Worm (Caenorhabditis elegans): ENCODE data around the gene K12B6.11.

The K12B6.11 gene

DNA sequence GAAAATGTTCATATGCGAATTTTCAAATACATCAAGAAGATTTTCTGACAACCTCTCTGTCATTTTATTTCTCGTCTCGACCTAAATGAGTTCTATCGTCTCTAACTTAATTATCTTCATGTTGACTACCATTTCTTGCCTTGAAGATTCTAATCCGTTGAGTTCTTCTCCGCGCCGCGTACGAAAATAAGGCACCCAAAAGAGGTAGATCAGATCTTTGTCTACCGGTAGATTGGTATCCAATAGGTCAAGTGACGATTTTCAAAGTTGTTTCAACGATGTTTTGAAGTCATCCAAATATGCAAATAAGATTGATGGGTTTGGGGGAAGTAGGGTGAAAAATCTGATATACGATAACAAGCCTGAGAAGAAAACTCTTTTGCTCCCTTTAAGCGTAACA is 34.8 kb upstream of the K12B6.11 start:
- no peak for TF ChIP-seq F52B5.7 (tag; optimal IDR thresholded peaks at IDR 0.05)
- no peak for TF ChIP-seq atf-7 (tag; optimal IDR thresholded peaks at IDR 0.05)
- no peak for TF ChIP-seq tbx-9 (tag; optimal IDR thresholded peaks at IDR 0.05; ENCODE audit: borderline replicate concordance)
- no peak for TF ChIP-seq hlh-12 (tag; optimal IDR thresholded peaks at IDR 0.05)
- TF ChIP-seq madf-8 (GFP tag; conservative IDR thresholded peaks at IDR 0.05) = no peak
- TF ChIP-seq ceh-58 (GFP tag; IDR thresholded peaks at IDR 0.05) = no peak

DNA sequence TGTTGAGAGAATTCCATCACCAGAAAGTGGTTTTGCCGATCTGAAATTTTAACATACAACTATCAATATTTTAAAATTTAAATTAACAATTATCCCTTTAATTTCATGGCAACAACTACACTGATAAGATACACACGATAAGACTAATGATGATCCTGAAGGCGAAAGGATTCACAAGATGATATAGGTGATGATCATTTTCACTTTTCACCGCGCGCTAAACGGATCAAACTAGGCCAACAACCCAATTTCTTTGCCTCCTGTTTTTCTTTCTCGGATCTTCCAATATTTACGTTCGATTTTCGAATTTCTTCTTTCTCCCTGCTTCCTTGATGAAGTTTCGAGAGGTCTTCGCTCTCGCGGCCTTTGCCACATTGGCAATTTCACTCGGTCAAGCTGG is 29.6 kb upstream of the K12B6.11 start, which contains the start of gene K08B12.1:
Gene K08B12.1 (plus strand): TSS at position 229 of the 400 bp plus-strand sequence.
- TF ChIP-seq F52B5.7 (tag; optimal IDR thresholded peaks at IDR 0.05) = no peak
- TF ChIP-seq cebp-2 (GFP tag; IDR thresholded peaks at IDR 0.05) = 0 out of 2 replicates have a peak, but pooled peaks have one; percentile 49
- TF ChIP-seq F39B2.1 (GFP tag; IDR thresholded peaks at IDR 0.05) = no peak

DNA sequence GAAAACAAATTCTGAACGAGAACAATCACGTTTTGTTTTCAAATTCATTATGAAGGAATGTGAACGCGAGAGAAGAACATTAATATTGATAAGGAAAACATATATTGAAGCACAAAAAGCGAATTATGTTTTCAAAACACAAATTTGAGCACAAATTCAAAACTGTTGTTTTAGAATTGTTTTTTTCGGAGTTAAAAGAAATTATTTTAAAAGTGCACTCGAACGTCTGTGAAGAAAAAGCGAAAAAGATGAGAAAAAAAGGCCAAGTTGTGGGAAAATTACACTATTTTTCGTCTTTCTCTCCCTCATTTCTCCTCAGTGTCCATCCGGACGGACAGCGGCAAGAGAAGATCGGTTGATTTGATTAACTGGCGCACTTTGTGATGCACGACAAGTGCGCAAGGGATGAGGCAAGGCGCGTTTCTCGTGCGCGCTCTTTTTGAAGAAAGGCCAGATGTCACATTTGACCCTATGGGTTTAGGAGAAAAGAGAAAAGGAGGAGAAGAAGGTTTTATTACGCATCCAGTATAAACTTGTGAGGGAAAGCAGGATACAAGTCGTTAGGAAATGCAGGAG is 21.4 kb upstream of the K12B6.11 start, which contains the start of gene mrck-1:
Gene mrck-1 (minus strand): TSS at position 51 of the 576 bp plus-strand sequence.
- TF ChIP-seq lsl-1 (GFP tag; optimal IDR thresholded peaks at IDR 0.05) = peak; percentile 22
- no peak for TF ChIP-seq hsf-1 (GFP tag; IDR thresholded peaks at IDR 0.05)
- TF ChIP-seq hmg-1.2 (GFP tag; IDR thresholded peaks at IDR 0.05) = peak; percentile 67
- peak; percentile 57 for TF ChIP-seq tbp1 (GFP tag; optimal IDR thresholded peaks at IDR 0.05)
- TF ChIP-seq ZK185.1 (tag; optimal IDR thresholded peaks at IDR 0.05; ENCODE audit: poor library complexity, severe bottlenecking) = peak; percentile 81
- peak; percentile 97 for TF ChIP-seq ztf-18 (tag; optimal IDR thresholded peaks at IDR 0.05)
- peak; percentile 81 for TF ChIP-seq attf-5 (GFP tag; optimal IDR thresholded peaks at IDR 0.05)
- TF ChIP-seq egl-18 (GFP tag; IDR thresholded peaks at IDR 0.05) = peak; percentile 71; the same call in 1 of the 2 replicates
- TF ChIP-seq rec-8 (tag; optimal IDR thresholded peaks at IDR 0.05) = no peak
- peak; percentile 77 for TF ChIP-seq madf-6 (GFP tag; IDR thresholded peaks at IDR 0.05)
- TF ChIP-seq sptf-2 (GFP tag; optimal IDR thresholded peaks at IDR 0.05) = no peak
- TF ChIP-seq chd-7 (tag; optimal IDR thresholded peaks at IDR 0.05) = peak; percentile 80
- TF ChIP-seq nfya-1 (tag; optimal IDR thresholded peaks at IDR 0.05; ENCODE audit: borderline replicate concordance, insufficient read depth) = no peak
- TF ChIP-seq egl-44 (GFP tag; IDR thresholded peaks at IDR 0.05) = peak; percentile 80
- TF ChIP-seq F49E8.2 (tag; optimal IDR thresholded peaks at IDR 0.05; ENCODE audit: insufficient read depth) = no peak
- 0 out of 2 replicates have a peak, but pooled peaks have one; percentile 18 for TF ChIP-seq C17E4.6 (GFP tag; IDR thresholded peaks at IDR 0.05)
- no peak for TF ChIP-seq pha-4 (tag; optimal IDR thresholded peaks at IDR 0.05)
- peak; percentile 82 for TF ChIP-seq lin-54 (GFP tag; optimal IDR thresholded peaks at IDR 0.05)
- no peak for TF ChIP-seq F37B4.10 (GFP tag; IDR thresholded peaks at IDR 0.05)
- TF ChIP-seq gei-17 (GFP tag; optimal IDR thresholded peaks at IDR 0.05) = peak; percentile 36
- TF ChIP-seq ceh-40 (GFP tag; IDR thresholded peaks at IDR 0.05) = no peak
- peak; percentile 87 for TF ChIP-seq nhr-80 (tag; optimal IDR thresholded peaks at IDR 0.05)
- TF ChIP-seq ztf-26 (tag; optimal IDR thresholded peaks at IDR 0.05) = peak; percentile 74
- peak; percentile 72 for TF ChIP-seq snpc-4 (GFP tag; optimal IDR thresholded peaks at IDR 0.05)
- TF ChIP-seq snpc-4 (tag; optimal IDR thresholded peaks at IDR 0.05) = peak in 3 of 4 experiments; percentile 61 to 65 (median 64)
- peak; percentile 6 for TF ChIP-seq lsy-27 (tag; optimal IDR thresholded peaks at IDR 0.05; ENCODE audit: borderline replicate concordance, insufficient read depth)
- no peak for TF ChIP-seq F57A8.1 (GFP tag; optimal IDR thresholded peaks at IDR 0.05)
- peak; percentile 68; the same call in 1 of the 2 replicates for TF ChIP-seq hmg-20 (GFP tag; IDR thresholded peaks at IDR 0.05)
- no peak for TF ChIP-seq him-1 (tag; optimal IDR thresholded peaks at IDR 0.05)
- no peak for TF ChIP-seq aptf-2 (GFP tag; conservative IDR thresholded peaks at IDR 0.05)
- no peak for TF ChIP-seq bed-1 (GFP tag; IDR thresholded peaks at IDR 0.05)
- peak; percentile 80 for TF ChIP-seq ekl-4 (GFP tag; IDR thresholded peaks at IDR 0.05)
- no peak for TF ChIP-seq aptf-3 (GFP tag; IDR thresholded peaks at IDR 0.05)
- no peak for TF ChIP-seq ztf-3 (GFP tag; optimal IDR thresholded peaks at IDR 0.05)
- TF ChIP-seq hlh-26 (GFP tag; conservative IDR thresholded peaks at IDR 0.05) = no peak
- TF ChIP-seq Y95B8A.8 (GFP tag; IDR thresholded peaks at IDR 0.05) = no peak
- no peak for TF ChIP-seq F57C9.4 (tag; optimal IDR thresholded peaks at IDR 0.05)

Data from whole organism, young adult.